Worm (Caenorhabditis elegans): ENCODE measurements around the gene msp-50.

DNA sequence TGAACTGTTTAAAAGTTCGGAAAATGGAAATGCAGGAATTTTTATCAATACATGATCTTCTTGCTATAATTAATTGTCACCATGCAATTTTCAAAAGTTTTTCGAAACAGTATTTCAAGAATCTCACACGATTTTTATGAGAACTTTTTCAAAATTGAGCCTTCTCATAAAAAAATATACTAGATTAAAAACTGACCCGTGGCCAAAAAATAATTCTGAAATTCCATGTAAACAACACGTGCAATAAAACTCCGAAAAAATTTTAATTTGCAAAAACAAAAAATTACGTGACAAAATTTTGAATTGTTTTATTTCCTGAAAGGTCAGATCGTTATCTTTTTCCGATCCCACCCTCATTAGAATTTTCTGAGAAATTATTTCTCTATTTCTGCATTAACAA, 4.1 kb upstream of the msp-50 start, which contains the start of gene C34F11.5:
- no peak for TF ChIP-seq alr-1 (tag; optimal IDR thresholded peaks at IDR 0.05)
- TF ChIP-seq snpc-4 (tag; optimal IDR thresholded peaks at IDR 0.05), result no peak
- TF ChIP-seq sma-9 (GFP tag; optimal IDR thresholded peaks at IDR 0.05), result no peak
- TF ChIP-seq sma-9 (tag; optimal IDR thresholded peaks at IDR 0.05), result no peak
- TF ChIP-seq mdl-1 (tag; optimal IDR thresholded peaks at IDR 0.05), result no peak
- no peak for TF ChIP-seq Y55F3AM.14 (GFP tag; optimal IDR thresholded peaks at IDR 0.05)
- TF ChIP-seq lin-13 (GFP tag; optimal IDR thresholded peaks at IDR 0.05), result no peak
